Worm (Caenorhabditis elegans): ENCODE results near the gene nipa-1.

Gene nipa-1

DNA sequence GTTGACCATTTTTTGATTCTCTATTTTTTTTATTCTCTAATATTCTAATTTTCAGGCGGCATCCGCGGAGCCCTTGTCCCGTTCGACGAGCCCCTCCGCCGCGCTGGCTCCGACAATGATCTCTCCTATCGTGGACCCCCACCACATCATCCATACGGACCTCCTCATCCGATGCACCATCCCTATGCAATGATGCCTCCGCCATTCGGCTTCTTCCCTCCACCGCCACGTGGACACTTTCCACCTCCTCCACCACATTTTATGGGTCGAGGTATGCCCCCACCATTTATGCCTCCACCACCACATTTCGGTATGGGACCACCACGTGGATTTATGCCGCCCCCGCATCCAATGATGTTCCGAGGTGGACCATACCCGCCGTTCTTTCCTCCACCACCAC lies 42.4 kb upstream of the nipa-1 start:
- TF ChIP-seq unc-39 (tag; optimal IDR thresholded peaks at IDR 0.05) (no peak), lin-13 (GFP tag; optimal IDR thresholded peaks at IDR 0.05) (no peak), nhr-11 (tag; optimal IDR thresholded peaks at IDR 0.05) (no peak), sma-3 (GFP tag; optimal IDR thresholded peaks at IDR 0.05) (no peak), nhr-21 (tag; optimal IDR thresholded peaks at IDR 0.05) (no peak)

DNA sequence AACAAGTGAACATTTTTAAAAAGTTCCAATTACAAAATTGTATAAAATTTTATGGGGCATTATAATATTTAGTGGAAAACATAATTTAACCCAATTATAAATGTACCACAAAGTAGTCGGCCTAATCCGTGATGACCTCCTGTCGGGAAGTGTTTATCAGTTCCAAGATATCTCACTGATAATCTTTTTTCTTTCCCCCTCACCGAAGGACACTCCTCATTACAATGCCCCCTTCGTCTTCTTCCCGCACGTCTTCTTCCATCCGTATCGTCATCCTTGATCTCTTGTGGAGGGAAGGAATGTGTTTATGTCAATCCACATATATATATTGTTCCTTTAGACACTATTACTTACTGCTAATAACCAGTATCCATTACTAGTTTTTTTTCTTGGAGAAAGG lies 38.4 kb upstream of the nipa-1 start, which contains the start of gene R148.5:
TSS of gene R148.5 (plus strand) at position 331 of the 400 bp plus-strand sequence.
- TF ChIP-seq nhr-25 (tag; optimal IDR thresholded peaks at IDR 0.05) (no peak), mbf-1 (tag; optimal IDR thresholded peaks at IDR 0.05) (no peak), ZK546.5 (tag; optimal IDR thresholded peaks at IDR 0.05) (no peak), nhr-12 (tag; optimal IDR thresholded peaks at IDR 0.05) (no peak)

DNA sequence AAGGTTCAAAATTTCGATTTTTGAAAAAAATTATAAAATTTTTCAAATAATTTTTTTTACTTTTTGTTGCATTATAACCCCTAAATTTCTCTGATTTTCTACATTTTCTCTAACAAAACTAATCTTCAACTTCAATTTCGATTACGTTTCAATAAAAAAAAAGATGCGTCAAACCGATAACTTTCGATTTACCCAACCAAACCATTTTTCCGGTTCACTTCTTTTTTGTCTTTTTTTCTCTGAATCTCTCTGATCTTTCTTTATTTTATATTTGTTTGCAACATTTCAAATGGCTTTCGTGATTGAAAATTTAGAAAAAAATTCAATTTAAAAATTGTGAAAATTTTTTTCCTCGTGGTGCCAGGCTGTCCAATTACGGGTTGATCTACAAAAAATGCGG lies 36.5 kb upstream of the nipa-1 start:
- TF ChIP-seq gmeb-1 (tag; optimal IDR thresholded peaks at IDR 0.05) (no peak), ztf-4 (tag; optimal IDR thresholded peaks at IDR 0.05) (no peak), unc-39 (tag; optimal IDR thresholded peaks at IDR 0.05) (no peak), aly-2 (tag; optimal IDR thresholded peaks at IDR 0.05) (no peak), nhr-77 (tag; optimal IDR thresholded peaks at IDR 0.05) (no peak), ceh-16 (tag; optimal IDR thresholded peaks at IDR 0.05) (no peak), ZK546.5 (tag; optimal IDR thresholded peaks at IDR 0.05) (no peak), C34F6.9 (tag; optimal IDR thresholded peaks at IDR 0.05) (no peak), lin-39 (tag; optimal IDR thresholded peaks at IDR 0.05) (no peak), nhr-10 (tag; optimal IDR thresholded peaks at IDR 0.05) (no peak), mab-5 (tag; optimal IDR thresholded peaks at IDR 0.05) (no peak)

DNA sequence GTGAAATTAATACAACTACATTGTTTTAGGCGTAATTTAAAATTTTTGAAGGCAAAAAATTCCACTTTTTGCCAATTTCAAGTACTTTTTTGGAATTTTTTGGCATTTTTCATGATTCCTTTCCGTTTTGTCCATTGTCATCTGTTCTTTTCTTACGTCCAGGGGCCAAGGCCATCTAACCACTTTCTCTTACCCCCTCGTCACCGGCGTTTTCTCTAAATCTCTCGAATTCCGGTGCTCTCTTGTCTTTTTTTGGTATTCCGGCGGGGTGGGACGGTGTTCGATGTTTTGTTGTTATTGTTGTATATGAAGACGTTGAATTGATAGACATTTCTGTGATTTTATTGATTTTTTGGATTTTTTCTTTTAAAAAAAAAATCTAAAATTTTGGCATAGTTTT lies 34.7 kb upstream of the nipa-1 start:
- TF ChIP-seq gmeb-1 (tag; optimal IDR thresholded peaks at IDR 0.05) (no peak), blmp-1 (tag; optimal IDR thresholded peaks at IDR 0.05; ENCODE audit: insufficient read depth) (peak; percentile 78), lin-13 (GFP tag; optimal IDR thresholded peaks at IDR 0.05) (no peak), nhr-6 (tag; optimal IDR thresholded peaks at IDR 0.05) (no peak), lsy-2 (tag; optimal IDR thresholded peaks at IDR 0.05) (no peak), sma-3 (GFP tag; optimal IDR thresholded peaks at IDR 0.05) (peak; percentile 1), ZK546.5 (tag; optimal IDR thresholded peaks at IDR 0.05) (no peak), mdl-1 (tag; optimal IDR thresholded peaks at IDR 0.05) (no peak), unc-55 (GFP tag; optimal IDR thresholded peaks at IDR 0.05) (no peak), nhr-25 (tag; optimal IDR thresholded peaks at IDR 0.05) (peak; percentile 77), ztf-1 (GFP tag; conservative IDR thresholded peaks at IDR 0.05) (no peak)

DNA sequence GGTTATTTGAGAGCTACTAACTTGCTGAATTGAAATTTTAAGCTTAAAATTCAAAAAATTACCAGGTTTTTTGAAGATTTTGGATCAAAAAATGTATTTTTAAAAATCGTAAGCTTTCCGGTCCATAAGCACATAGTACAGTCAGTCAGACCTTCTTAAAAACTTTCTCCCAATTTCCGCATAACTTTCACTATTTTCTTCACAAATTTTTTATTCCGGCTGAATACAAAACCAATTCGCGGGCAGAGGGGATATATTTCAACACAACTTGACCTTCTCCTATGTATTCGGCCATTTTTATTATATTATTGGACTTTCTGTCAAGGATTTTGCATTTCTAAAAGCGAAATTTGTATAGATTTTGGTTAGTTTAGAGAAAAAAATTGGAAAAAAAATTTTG lies 33.6 kb upstream of the nipa-1 start:
- no peak for TF ChIP-seq elt-3 (tag; optimal IDR thresholded peaks at IDR 0.05)
- no peak for TF ChIP-seq elt-1 (tag; optimal IDR thresholded peaks at IDR 0.05)
- TF ChIP-seq nhr-10 (tag; optimal IDR thresholded peaks at IDR 0.05) = no peak
- TF ChIP-seq ztf-11 (tag; optimal IDR thresholded peaks at IDR 0.05) = no peak
- no peak for TF ChIP-seq lin-13 (GFP tag; optimal IDR thresholded peaks at IDR 0.05)

DNA sequence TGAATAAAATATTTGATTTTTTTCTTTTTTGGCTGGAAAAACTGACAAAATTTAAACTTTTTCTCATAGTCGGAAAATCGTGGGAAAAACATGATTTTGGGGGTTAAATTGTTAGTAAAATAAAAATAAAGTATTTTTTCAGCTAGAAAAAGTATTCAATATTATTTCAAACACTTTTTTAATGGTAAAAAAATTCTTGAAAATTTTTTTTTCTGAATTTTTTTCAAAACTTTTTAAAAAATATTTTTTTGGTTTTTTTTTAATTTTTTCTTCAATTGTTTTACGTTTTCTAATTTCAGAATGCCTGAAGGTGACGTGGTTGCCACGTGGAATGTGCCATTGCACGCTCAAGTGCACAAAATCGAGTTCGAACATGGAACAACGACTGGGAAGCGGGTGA lies 28.0 kb upstream of the nipa-1 start, which contains the start of gene C44B11.1:
TSS of gene C44B11.1 (plus strand) at position 301 of the 400 bp plus-strand sequence.
- TF ChIP-seq C34F6.9 (tag; optimal IDR thresholded peaks at IDR 0.05) (no peak), ZK546.5 (tag; optimal IDR thresholded peaks at IDR 0.05) (no peak)

DNA sequence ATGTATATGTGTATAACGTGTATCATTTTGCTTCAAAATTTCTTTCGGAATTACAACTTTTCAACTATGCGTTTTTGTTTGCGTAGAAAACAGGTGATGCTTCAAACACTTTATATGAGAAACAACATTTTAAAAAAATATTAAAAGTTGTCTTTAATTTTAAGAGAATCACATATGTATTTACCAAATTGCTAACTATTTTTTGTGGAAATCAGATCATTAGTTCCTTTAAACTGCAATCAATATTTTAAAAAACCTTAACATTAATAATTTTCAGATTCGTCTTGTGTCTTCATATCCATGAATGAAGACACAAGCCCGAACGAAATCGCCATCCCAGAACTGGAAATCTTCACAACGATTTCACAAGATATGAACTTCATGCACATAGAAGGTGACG lies 25.9 kb upstream of the nipa-1 start, which contains the start of gene C44B11.6:
TSS of gene C44B11.6 (plus strand) at position 301 of the 400 bp plus-strand sequence.
- no peak for TF ChIP-seq sma-3 (GFP tag; optimal IDR thresholded peaks at IDR 0.05)
- TF ChIP-seq R02D3.7 (tag; optimal IDR thresholded peaks at IDR 0.05) = no peak
- no peak for TF ChIP-seq lin-13 (GFP tag; optimal IDR thresholded peaks at IDR 0.05)
- TF ChIP-seq crh-2 (tag; optimal IDR thresholded peaks at IDR 0.05) = no peak
- TF ChIP-seq ceh-16 (tag; optimal IDR thresholded peaks at IDR 0.05) = no peak
- TF ChIP-seq gmeb-1 (tag; optimal IDR thresholded peaks at IDR 0.05) = no peak
- no peak for TF ChIP-seq peb-1 (tag; optimal IDR thresholded peaks at IDR 0.05)
- TF ChIP-seq nhr-25 (tag; optimal IDR thresholded peaks at IDR 0.05) = no peak
- TF ChIP-seq ztf-11 (tag; optimal IDR thresholded peaks at IDR 0.05) = no peak
- no peak for TF ChIP-seq F13H6.1 (tag; optimal IDR thresholded peaks at IDR 0.05)
- no peak for TF ChIP-seq mdl-1 (tag; optimal IDR thresholded peaks at IDR 0.05)
- TF ChIP-seq elt-1 (tag; optimal IDR thresholded peaks at IDR 0.05) = no peak
- TF ChIP-seq Y55F3AM.14 (GFP tag; optimal IDR thresholded peaks at IDR 0.05) = no peak
- TF ChIP-seq unc-62 (GFP tag; optimal IDR thresholded peaks at IDR 0.05) = no peak
- no peak for TF ChIP-seq zag-1 (tag; optimal IDR thresholded peaks at IDR 0.05)
- no peak for TF ChIP-seq nhr-129 (tag; optimal IDR thresholded peaks at IDR 0.05)
- TF ChIP-seq skn-1 (tag; optimal IDR thresholded peaks at IDR 0.05) = no peak
